Worm (Caenorhabditis elegans) whole organism, mixed stage, embryonic: ENCODE data around the gene C30G12.4.

Source experiments
- M03D4.4 ChIP-seq: sonication (generic microtip); optimal IDR thresholded peaks from 2 replicates; lab custom pipeline; 2017; ENCODE audit warnings: mild to moderate bottlenecking, missing genetic modification characterization, missing compliant biosample characterization
- ces-1 ChIP-seq: fragments of 150-350 bp; optimal IDR thresholded peaks from 2 replicates; lab custom pipeline; 2014; ENCODE audit warnings: missing biosample characterization, missing genetic modification reagents, missing genetic modification characterization
- elt-1 ChIP-seq: sonication (generic microtip); optimal IDR thresholded peaks from 2 replicates; lab custom pipeline; 2017; ENCODE audit warnings: missing genetic modification characterization, mild to moderate bottlenecking, missing compliant biosample characterization, antibody characterized with exemption, moderate library complexity, borderline replicate concordance; ENCODE audit not compliant: insufficient read depth
- ham-2 ChIP-seq: fragments of 200-800 bp; sonication (Bioruptor generic); optimal IDR thresholded peaks from 2 replicates; lab custom pipeline; 2018; ENCODE audit warnings: mild to moderate bottlenecking, missing genetic modification characterization, missing compliant biosample characterization
- mab-5 ChIP-seq: fragments of 150-350 bp; optimal IDR thresholded peaks from 2 replicates; lab custom pipeline; 2014; ENCODE audit warnings: missing biosample characterization, missing genetic modification characterization
- nhr-237 ChIP-seq: fragments of 150-350 bp; optimal IDR thresholded peaks from 2 replicates; lab custom pipeline; 2014; ENCODE audit warnings: missing biosample characterization, missing genetic modification characterization
- nhr-76 ChIP-seq: sonication (generic microtip); optimal IDR thresholded peaks from 2 replicates; lab custom pipeline; 2017; ENCODE audit warnings: missing biosample characterization, missing genetic modification characterization
- sptf-1 ChIP-seq: sonication (generic microtip); optimal IDR thresholded peaks from 2 replicates; lab custom pipeline; 2017; ENCODE audit warnings: mild to moderate bottlenecking, missing genetic modification characterization, moderate library complexity, missing compliant biosample characterization
- unc-39 ChIP-seq: fragments of 150-350 bp; optimal IDR thresholded peaks from 2 replicates; lab custom pipeline; 2014; ENCODE audit warnings: missing biosample characterization, missing genetic modification characterization
- unc-62 ChIP-seq: fragments of 150-350 bp; optimal IDR thresholded peaks from 2 replicates; lab custom pipeline; 2014; ENCODE audit warnings: missing biosample characterization, missing genetic modification reagents, missing genetic modification characterization
- ztf-11 ChIP-seq: fragments of 150-350 bp; optimal IDR thresholded peaks from 2 replicates; lab custom pipeline; 2014; ENCODE audit warnings: missing biosample characterization, missing genetic modification characterization

ce11 chrII:7299042-7299441 lies 37.1 kb downstream of the C30G12.4 start, which contains the start of gene C30G12.1:
- TF ChIP-seq unc-62 = no peak
- TF ChIP-seq sptf-1 (tag; lab: Kevin White, UChicago) = no peak
- TF ChIP-seq nhr-237 = no peak
- no peak for TF ChIP-seq mab-5 (tag; lab: Kevin White, UChicago)
- no peak for TF ChIP-seq ham-2 (GFP tag; lab: Kevin White, UChicago)
- TF ChIP-seq ces-1 (GFP tag; lab: Kevin White, UChicago) = no peak
- TF ChIP-seq ztf-11 (tag; lab: Kevin White, UChicago) = no peak
- no peak for TF ChIP-seq nhr-76 (tag; lab: Kevin White, UChicago)
- TF ChIP-seq unc-39 (tag; lab: Kevin White, UChicago) = no peak
- TF ChIP-seq M03D4.4 (tag; lab: Kevin White, UChicago) = no peak
- no peak for TF ChIP-seq elt-1
